Worm (Caenorhabditis elegans) whole organism, midembryonic: Measurements from ENCODE around the gene F49E12.12.

ENCODE experiments used
- T22C8.4 ChIP-seq: fragments of 200-800 bp; sonication (Bioruptor generic); IDR thresholded peaks from 2 replicates; pipeline ENCODE4 v1.3.6; 2022; ENCODE audit warnings: missing genetic modification characterization, missing compliant biosample characterization
- cog-1 ChIP-seq: sonication (generic microtip); optimal IDR thresholded peaks from 2 replicates; lab custom pipeline; 2016; ENCODE audit warnings: missing genetic modification characterization, missing compliant biosample characterization
- flt-1 ChIP-seq: fragments of 200-800 bp; sonication (Bioruptor generic); IDR thresholded peaks from 2 replicates; pipeline ENCODE4 v1.3.6; 2022; ENCODE audit warnings: missing genetic modification characterization, missing compliant biosample characterization
- ref-1 ChIP-seq: fragments of 200-800 bp; sonication (Bioruptor generic); conservative IDR thresholded peaks from 2 replicates; pipeline ENCODE4 v1.3.6; 2022; ENCODE audit warnings: missing genetic modification reagents, missing genetic modification characterization, missing compliant biosample characterization
- tab-1 ChIP-seq: fragments of 200-800 bp; sonication (Bioruptor generic); IDR thresholded peaks from 2 replicates; pipeline ENCODE4 v1.3.6; 2022; ENCODE audit warnings: missing genetic modification characterization, missing compliant biosample characterization
- ztf-23 ChIP-seq: fragments of 200-800 bp; sonication (Bioruptor generic); IDR thresholded peaks from 2 replicates; pipeline ENCODE4 v1.3.6; 2022; ENCODE audit warnings: missing genetic modification reagents, missing genetic modification characterization, missing compliant biosample characterization
- ztf-29 ChIP-seq: fragments of 200-800 bp; sonication (Bioruptor generic); IDR thresholded peaks from 2 replicates; pipeline ENCODE4 v1.3.6; 2022; ENCODE audit warnings: missing genetic modification reagents, missing genetic modification characterization, missing compliant biosample characterization

DNA sequence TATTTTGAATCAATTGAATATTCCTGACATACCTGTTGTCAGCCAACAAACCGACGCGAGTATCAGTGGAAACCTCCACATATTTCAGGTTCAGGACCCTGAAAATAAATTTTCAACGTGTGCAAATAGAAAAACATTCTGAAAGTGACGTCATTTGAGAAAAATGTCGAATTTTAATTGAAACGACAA, 47.4 kb downstream of the F49E12.12 start, which contains the start of gene F14E5.2:
- TF ChIP-seq ref-1 (GFP tag; lab: Robert Waterston, UW) (no peak), flt-1 (GFP tag; lab: Robert Waterston, UW) (no peak), ztf-29 (GFP tag; lab: Robert Waterston, UW) (no peak), ztf-23 (GFP tag; lab: Robert Waterston, UW) (no peak), tab-1 (GFP tag; lab: Robert Waterston, UW) (no peak), cog-1 (no peak), T22C8.4 (GFP tag; lab: Robert Waterston, UW) (no peak)
